Fruit fly (Drosophila melanogaster) whole organism: ENCODE results near the gene Jhbp16.

Experiments used
- CG8478 ChIP-seq: fragments of >200 bp; optimal IDR thresholded peaks from 2 replicates; lab custom pipeline; 2018; ENCODE audit warnings: inconsistent platforms
- Dll ChIP-seq: fragments of >200 bp; optimal IDR thresholded peaks from 2 replicates; lab custom pipeline; 2017
- EcR ChIP-seq, 2 experiments: fragments of >200 bp; optimal IDR thresholded peaks; 2 replicates each; lab custom pipeline; 2017; ENCODE audit warnings: missing biosample characterization in 2 of 2, missing genetic modification characterization in 2 of 2, missing genetic modification reagents in 2 of 2
- pan ChIP-seq: fragments of >200 bp; optimal IDR thresholded peaks from 2 replicates; lab custom pipeline; 2017
- psq ChIP-seq: fragments of >200 bp; optimal IDR thresholded peaks from 2 replicates; lab custom pipeline; 2017
- usp ChIP-seq: fragments of >200 bp; optimal IDR thresholded peaks from 2 replicates; lab custom pipeline; 2017; ENCODE audit warnings: missing biosample characterization, missing genetic modification characterization, mixed read lengths

Gene Jhbp16

dm6 chr3R:21658752-21659468, 5.3 kb upstream of the Jhbp16 start:
- TF ChIP-seq Dll (lab: Kevin White, UChicago) (no peak), pan (no peak), EcR (GFP tag; optimal IDR thresholded peaks at IDR 0.05; lab: Kevin White, UChicago) (no peak), CG8478 (lab: Kevin White, UChicago) (no peak), psq (no peak), usp (GFP tag; lab: Kevin White, UChicago) (no peak)

dm6 chr3R:21660054-21660453, 4.1 kb upstream of the Jhbp16 start:
- TF ChIP-seq CG8478 (lab: Kevin White, UChicago) (no peak), usp (GFP tag; lab: Kevin White, UChicago) (no peak), Dll (lab: Kevin White, UChicago) (no peak), psq (no peak), EcR (GFP tag; optimal IDR thresholded peaks at IDR 0.05; lab: Kevin White, UChicago) (no peak), pan (no peak)

- TF ChIP-seq usp (GFP tag; lab: Kevin White, UChicago) (no peak), Dll (lab: Kevin White, UChicago) (no peak), psq (no peak), EcR (GFP tag; optimal IDR thresholded peaks at IDR 0.05; lab: Kevin White, UChicago) (no peak), pan (no peak), CG8478 (lab: Kevin White, UChicago) (no peak)
Observed at dm6 chr3R:21660659-21661126, 3.5 kb upstream of the Jhbp16 start, which contains the start of gene E2f1. Gene E2f1 (minus strand): TSS chr3R:21660871.

dm6 chr3R:21662501-21663007, 1.6 kb upstream of the Jhbp16 start, which contains the start of gene Archease:
Gene Archease (minus strand): TSS chr3R:21662972.
- TF ChIP-seq CG8478 (lab: Kevin White, UChicago) (no peak), pan (no peak), psq (no peak), Dll (lab: Kevin White, UChicago) (no peak), usp (GFP tag; lab: Kevin White, UChicago) (no peak), EcR (GFP tag; optimal IDR thresholded peaks at IDR 0.05; lab: Kevin White, UChicago) (no peak)

dm6 chr3R:21665404-21665803, 1.2 kb downstream of the Jhbp16 start:
- TF ChIP-seq Dll (lab: Kevin White, UChicago) (no peak), psq (no peak), CG8478 (lab: Kevin White, UChicago) (no peak), EcR (GFP tag; optimal IDR thresholded peaks at IDR 0.05; lab: Kevin White, UChicago) (no peak), usp (GFP tag; lab: Kevin White, UChicago) (no peak), pan (no peak)

dm6 chr3R:21671636-21672035, 7.4 kb downstream of the Jhbp16 start, which contains the start of gene PolA1:
Gene PolA1 (minus strand): TSS chr3R:21671750.
- no peak for TF ChIP-seq pan
- no peak for TF ChIP-seq CG8478 (lab: Kevin White, UChicago)
- TF ChIP-seq psq: no peak
- TF ChIP-seq Dll (lab: Kevin White, UChicago): no peak
- no peak for TF ChIP-seq EcR (GFP tag; optimal IDR thresholded peaks at IDR 0.05; lab: Kevin White, UChicago)
- no peak for TF ChIP-seq usp (GFP tag; lab: Kevin White, UChicago)

- TF ChIP-seq EcR (GFP tag; optimal IDR thresholded peaks at IDR 0.05; lab: Kevin White, UChicago): no peak
- TF ChIP-seq psq: no peak
- no peak for TF ChIP-seq Dll (lab: Kevin White, UChicago)
- TF ChIP-seq usp (GFP tag; lab: Kevin White, UChicago): no peak
- TF ChIP-seq CG8478 (lab: Kevin White, UChicago): no peak
- no peak for TF ChIP-seq pan
Observed at dm6 chr3R:21679310-21679709, 15.1 kb downstream of the Jhbp16 start.

- no peak for TF ChIP-seq CG8478 (lab: Kevin White, UChicago)
- TF ChIP-seq EcR (GFP tag; optimal IDR thresholded peaks at IDR 0.05; lab: Kevin White, UChicago): no peak
- no peak for TF ChIP-seq pan
- no peak for TF ChIP-seq psq
- TF ChIP-seq usp (GFP tag; lab: Kevin White, UChicago): no peak
- no peak for TF ChIP-seq Dll (lab: Kevin White, UChicago)
Observed at dm6 chr3R:21682041-21682440, 17.9 kb downstream of the Jhbp16 start.

dm6 chr3R:21687902-21688301, 23.7 kb downstream of the Jhbp16 start:
- TF ChIP-seq pan (no peak), CG8478 (lab: Kevin White, UChicago) (no peak), psq (no peak), Dll (lab: Kevin White, UChicago) (no peak)

dm6 chr3R:21688596-21688995, 24.4 kb downstream of the Jhbp16 start:
- TF ChIP-seq EcR (GFP tag; optimal IDR thresholded peaks at IDR 0.05; lab: Kevin White, UChicago): no peak
- no peak for TF ChIP-seq Dll (lab: Kevin White, UChicago)
- TF ChIP-seq pan: no peak
- TF ChIP-seq CG8478 (lab: Kevin White, UChicago): no peak

dm6 chr3R:21691114-21691513, 26.9 kb downstream of the Jhbp16 start:
- no peak for TF ChIP-seq EcR (GFP tag; optimal IDR thresholded peaks at IDR 0.05; lab: Kevin White, UChicago)

dm6 chr3R:21693110-21693672, 29.0 kb downstream of the Jhbp16 start:
- TF ChIP-seq Dll (lab: Kevin White, UChicago) (no peak), psq (no peak), usp (GFP tag; lab: Kevin White, UChicago) (no peak), EcR (GFP tag; optimal IDR thresholded peaks at IDR 0.05; lab: Kevin White, UChicago) (no peak), pan (no peak), CG8478 (lab: Kevin White, UChicago) (no peak)
